Worm (Caenorhabditis elegans) whole organism, late embryonic: ENCODE data around the gene ZK550.2.

ENCODE experiments used
- F13H6.1 ChIP-seq: sonication (generic microtip); optimal IDR thresholded peaks from 2 replicates; lab custom pipeline; 2016; ENCODE audit warnings: missing genetic modification characterization, missing compliant biosample characterization
- K02D7.2 ChIP-seq: sonication (generic microtip); optimal IDR thresholded peaks from 2 replicates; lab custom pipeline; 2017; ENCODE audit warnings: mild to moderate bottlenecking, missing genetic modification characterization, missing compliant biosample characterization
- ets-4 ChIP-seq: sonication (generic microtip); optimal IDR thresholded peaks from 2 replicates; lab custom pipeline; 2016; ENCODE audit warnings: missing genetic modification characterization, missing compliant biosample characterization
- pha-4 ChIP-seq: fragments of 150-350 bp; optimal IDR thresholded peaks from 2 replicates; lab custom pipeline; 2018; ENCODE audit warnings: missing biosample characterization, missing genetic modification reagents, missing genetic modification characterization

ce11 chrIV:17215070-17215469, 30.3 kb upstream of the ZK550.2 start:
- TF ChIP-seq K02D7.2 (tag; lab: Kevin White, UChicago) (no peak), pha-4 (tag; lab: Kevin White, UChicago) (no peak), ets-4 (no peak), F13H6.1 (tag; lab: Kevin White, UChicago) (no peak)
